Worm (Caenorhabditis elegans) whole organism, mixed stage, embryonic: Measurements from ENCODE around the gene sre-32.
A peak's percentile ranks its signal among the peaks of the same experiment; 100 is the strongest.

Source experiments
- M03D4.4 ChIP-seq: sonication (generic microtip); optimal IDR thresholded peaks from 2 replicates; lab custom pipeline; 2017; ENCODE audit warnings: mild to moderate bottlenecking, missing genetic modification characterization, missing compliant biosample characterization
- bed-3 ChIP-seq: fragments of 200-800 bp; sonication (Bioruptor generic); optimal IDR thresholded peaks from 3 replicates; lab custom pipeline; 2018; ENCODE audit warnings: mild to moderate bottlenecking, missing genetic modification characterization, moderate library complexity, missing compliant biosample characterization
- blmp-1 ChIP-seq: fragments of 150-350 bp; optimal IDR thresholded peaks from 2 replicates; lab custom pipeline; 2014; ENCODE audit warnings: missing biosample characterization, missing genetic modification characterization
- ceh-39 ChIP-seq: fragments of 150-350 bp; optimal IDR thresholded peaks from 2 replicates; lab custom pipeline; 2014; ENCODE audit warnings: missing biosample characterization, missing genetic modification characterization
- ceh-43 ChIP-seq: fragments of 200-800 bp; sonication (Bioruptor generic); optimal IDR thresholded peaks from 2 replicates; lab custom pipeline; 2018; ENCODE audit warnings: mild to moderate bottlenecking, missing genetic modification characterization, moderate library complexity, missing compliant biosample characterization
- ceh-83 ChIP-seq: fragments of 200-800 bp; sonication (Bioruptor generic); optimal IDR thresholded peaks from 2 replicates; lab custom pipeline; 2018; ENCODE audit warnings: mild to moderate bottlenecking, missing genetic modification characterization, missing compliant biosample characterization
- ces-1 ChIP-seq: fragments of 150-350 bp; optimal IDR thresholded peaks from 2 replicates; lab custom pipeline; 2014; ENCODE audit warnings: missing biosample characterization, missing genetic modification reagents, missing genetic modification characterization
- cnd-1 ChIP-seq: fragments of 200-800 bp; sonication (Bioruptor generic); optimal IDR thresholded peaks from 2 replicates; lab custom pipeline; 2018; ENCODE audit warnings: mild to moderate bottlenecking, missing genetic modification characterization, missing compliant biosample characterization
- drap-1 ChIP-seq: fragments of 200-800 bp; sonication (Bioruptor generic); optimal IDR thresholded peaks from 3 replicates; lab custom pipeline; 2018; ENCODE audit warnings: mild to moderate bottlenecking, missing genetic modification characterization, missing compliant biosample characterization
- elt-1 ChIP-seq: sonication (generic microtip); optimal IDR thresholded peaks from 2 replicates; lab custom pipeline; 2017; ENCODE audit warnings: missing genetic modification characterization, mild to moderate bottlenecking, missing compliant biosample characterization, antibody characterized with exemption, moderate library complexity, borderline replicate concordance; ENCODE audit not compliant: insufficient read depth
- elt-3 ChIP-seq: fragments of 150-350 bp; optimal IDR thresholded peaks from 2 replicates; lab custom pipeline; 2014; ENCODE audit warnings: missing biosample characterization, missing genetic modification characterization
- flh-1 ChIP-seq: fragments of 200-800 bp; sonication (Bioruptor generic); optimal IDR thresholded peaks from 2 replicates; lab custom pipeline; 2018; ENCODE audit warnings: mild to moderate bottlenecking, missing genetic modification characterization, moderate library complexity, missing compliant biosample characterization
- ham-2 ChIP-seq: fragments of 200-800 bp; sonication (Bioruptor generic); optimal IDR thresholded peaks from 2 replicates; lab custom pipeline; 2018; ENCODE audit warnings: mild to moderate bottlenecking, missing genetic modification characterization, missing compliant biosample characterization
- hlh-1 ChIP-seq: fragments of 150-350 bp; optimal IDR thresholded peaks from 2 replicates; lab custom pipeline; 2014; ENCODE audit warnings: missing biosample characterization, missing genetic modification reagents, missing genetic modification characterization
- lin-13 ChIP-seq: fragments of 150-350 bp; optimal IDR thresholded peaks from 2 replicates; lab custom pipeline; 2014; ENCODE audit warnings: missing biosample characterization, missing genetic modification characterization
- lin-32 ChIP-seq: fragments of 200-800 bp; sonication (Bioruptor generic); optimal IDR thresholded peaks from 2 replicates; lab custom pipeline; 2018; ENCODE audit warnings: mild to moderate bottlenecking, missing genetic modification characterization, missing compliant biosample characterization
- lsy-2 ChIP-seq: fragments of 150-350 bp; optimal IDR thresholded peaks from 2 replicates; lab custom pipeline; 2014; ENCODE audit warnings: missing biosample characterization, missing genetic modification characterization
- mab-5 ChIP-seq: fragments of 150-350 bp; optimal IDR thresholded peaks from 2 replicates; lab custom pipeline; 2014; ENCODE audit warnings: missing biosample characterization, missing genetic modification characterization
- mep-1 ChIP-seq: fragments of 150-350 bp; optimal IDR thresholded peaks from 2 replicates; lab custom pipeline; 2017; ENCODE audit warnings: missing biosample characterization, missing genetic modification reagents, missing genetic modification characterization, inconsistent platforms
- mls-2 ChIP-seq: sonication (generic microtip); optimal IDR thresholded peaks from 2 replicates; lab custom pipeline; 2016; ENCODE audit warnings: mild to moderate bottlenecking, missing genetic modification characterization, moderate library complexity, missing compliant biosample characterization
- nhr-12 ChIP-seq: fragments of 150-350 bp; optimal IDR thresholded peaks from 2 replicates; lab custom pipeline; 2014; ENCODE audit warnings: missing biosample characterization, missing genetic modification characterization
- nhr-2 ChIP-seq: fragments of 150-350 bp; optimal IDR thresholded peaks from 2 replicates; lab custom pipeline; 2014; ENCODE audit warnings: missing biosample characterization, missing genetic modification characterization
- nhr-237 ChIP-seq: fragments of 150-350 bp; optimal IDR thresholded peaks from 2 replicates; lab custom pipeline; 2014; ENCODE audit warnings: missing biosample characterization, missing genetic modification characterization
- nhr-28 ChIP-seq: fragments of 150-350 bp; optimal IDR thresholded peaks from 2 replicates; lab custom pipeline; 2014; ENCODE audit warnings: missing biosample characterization, missing genetic modification characterization
- nhr-76 ChIP-seq: sonication (generic microtip); optimal IDR thresholded peaks from 2 replicates; lab custom pipeline; 2017; ENCODE audit warnings: missing biosample characterization, missing genetic modification characterization
- pha-4 ChIP-seq: fragments of 150-350 bp; optimal IDR thresholded peaks from 2 replicates; lab custom pipeline; 2018; ENCODE audit warnings: missing biosample characterization, missing genetic modification reagents, missing genetic modification characterization
- sem-2 ChIP-seq: fragments of 200-800 bp; sonication (Bioruptor generic); optimal IDR thresholded peaks from 2 replicates; lab custom pipeline; 2018; ENCODE audit warnings: mild to moderate bottlenecking, missing genetic modification characterization, missing compliant biosample characterization
- snpc-4 ChIP-seq: fragments of 150-350 bp; optimal IDR thresholded peaks from 2 replicates; lab custom pipeline; 2014; ENCODE audit warnings: missing biosample characterization, missing genetic modification characterization
- sptf-1 ChIP-seq: sonication (generic microtip); optimal IDR thresholded peaks from 2 replicates; lab custom pipeline; 2017; ENCODE audit warnings: mild to moderate bottlenecking, missing genetic modification characterization, moderate library complexity, missing compliant biosample characterization
- tbx-8 ChIP-seq: fragments of 200-800 bp; sonication (Bioruptor generic); optimal IDR thresholded peaks from 2 replicates; lab custom pipeline; 2018; ENCODE audit warnings: mild to moderate bottlenecking, missing genetic modification characterization, moderate library complexity, missing compliant biosample characterization
- unc-120 ChIP-seq: sonication (generic microtip); optimal IDR thresholded peaks from 2 replicates; lab custom pipeline; 2017; ENCODE audit warnings: missing genetic modification characterization, missing compliant biosample characterization; ENCODE audit not compliant: poor library complexity, severe bottlenecking
- unc-39 ChIP-seq: fragments of 150-350 bp; optimal IDR thresholded peaks from 2 replicates; lab custom pipeline; 2014; ENCODE audit warnings: missing biosample characterization, missing genetic modification characterization
- unc-62 ChIP-seq: fragments of 150-350 bp; optimal IDR thresholded peaks from 2 replicates; lab custom pipeline; 2014; ENCODE audit warnings: missing biosample characterization, missing genetic modification reagents, missing genetic modification characterization
- zip-8 ChIP-seq: fragments of 150-350 bp; optimal IDR thresholded peaks from 2 replicates; lab custom pipeline; 2014; ENCODE audit warnings: missing biosample characterization, missing genetic modification characterization
- ztf-11 ChIP-seq: fragments of 150-350 bp; optimal IDR thresholded peaks from 2 replicates; lab custom pipeline; 2014; ENCODE audit warnings: missing biosample characterization, missing genetic modification characterization

sre-32 gene

DNA sequence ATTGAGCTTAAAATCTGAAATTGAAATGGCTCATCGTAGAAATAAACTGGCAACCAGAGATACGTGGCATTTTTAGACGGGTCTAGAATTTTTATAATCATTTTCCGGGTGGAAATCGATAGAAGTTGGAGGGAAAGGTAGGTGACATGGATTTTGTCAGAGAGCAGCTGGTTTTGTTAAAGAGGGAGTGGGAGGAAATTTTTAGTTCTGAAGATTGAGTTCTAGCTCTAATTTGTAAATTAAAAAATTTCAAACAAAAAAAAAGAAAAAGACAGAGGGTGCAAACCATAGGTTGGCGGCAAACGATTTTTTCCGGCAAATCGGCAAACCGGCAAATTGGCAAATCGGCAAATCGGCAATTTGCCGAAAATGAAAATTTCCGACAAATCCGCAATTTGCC is at the start of gene sre-32:
TSS of gene sre-32 (minus strand) at position 101 of the 400 bp plus-strand sequence.
- no peak for TF ChIP-seq hlh-1 (tag; lab: Kevin White, UChicago)
- TF ChIP-seq snpc-4 = no peak
- no peak for TF ChIP-seq ham-2 (GFP tag; lab: Kevin White, UChicago)

DNA sequence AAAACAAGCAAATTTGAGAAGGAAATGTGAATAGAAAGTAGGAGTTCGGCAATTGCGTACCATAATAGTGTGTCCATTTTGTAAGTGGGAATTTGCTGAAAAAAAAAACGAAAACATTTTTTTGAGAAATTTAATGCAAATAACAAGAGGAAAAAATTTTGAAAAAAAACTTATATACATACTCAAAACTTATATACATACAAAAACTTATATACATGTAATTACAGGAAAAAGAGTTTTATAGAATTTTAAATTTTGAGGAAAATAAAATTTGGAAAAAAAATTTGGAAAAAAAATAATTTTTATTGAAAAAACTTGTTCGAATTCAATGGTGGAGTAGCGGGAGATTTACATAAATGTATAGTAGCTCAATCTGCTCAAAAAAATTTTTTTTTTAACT is 46.3 kb upstream of the sre-32 start, which contains the start of gene ador-1:
TSS of gene ador-1 (minus strand) at position 101 of the 400 bp plus-strand sequence.
- TF ChIP-seq snpc-4 (no peak), nhr-2 (tag; lab: Kevin White, UChicago) (no peak), lin-32 (GFP tag; lab: Kevin White, UChicago) (no peak), ces-1 (GFP tag; lab: Kevin White, UChicago) (no peak), elt-3 (tag; lab: Kevin White, UChicago) (no peak), sem-2 (no peak), mls-2 (no peak)
- TF ChIP-seq, all 35 proteins: peak for 0

DNA sequence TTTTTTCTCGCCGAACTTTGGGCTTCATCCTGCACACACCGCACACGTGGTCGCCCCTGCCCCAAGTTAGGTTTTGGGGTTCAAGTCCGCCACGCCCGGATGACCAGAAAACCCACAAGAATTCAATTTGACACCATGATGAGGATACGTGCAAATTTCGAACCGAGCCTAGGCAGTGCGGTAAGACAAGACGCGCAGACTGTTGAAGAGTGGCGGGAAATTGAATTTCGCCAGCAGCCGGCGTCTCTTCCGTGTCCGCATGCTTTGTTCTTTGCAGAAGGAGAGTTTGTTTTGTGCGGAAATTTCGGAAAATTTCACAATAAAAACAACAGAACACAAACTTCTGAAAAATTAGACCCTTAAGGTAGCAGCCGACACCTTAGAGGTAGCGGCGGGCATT is 43.4 kb upstream of the sre-32 start:
- TF ChIP-seq ceh-43 (GFP tag; lab: Kevin White, UChicago) = no peak
- TF ChIP-seq ztf-11 (tag; lab: Kevin White, UChicago) = no peak
- TF ChIP-seq ces-1 (GFP tag; lab: Kevin White, UChicago) = peak; percentile 91

DNA sequence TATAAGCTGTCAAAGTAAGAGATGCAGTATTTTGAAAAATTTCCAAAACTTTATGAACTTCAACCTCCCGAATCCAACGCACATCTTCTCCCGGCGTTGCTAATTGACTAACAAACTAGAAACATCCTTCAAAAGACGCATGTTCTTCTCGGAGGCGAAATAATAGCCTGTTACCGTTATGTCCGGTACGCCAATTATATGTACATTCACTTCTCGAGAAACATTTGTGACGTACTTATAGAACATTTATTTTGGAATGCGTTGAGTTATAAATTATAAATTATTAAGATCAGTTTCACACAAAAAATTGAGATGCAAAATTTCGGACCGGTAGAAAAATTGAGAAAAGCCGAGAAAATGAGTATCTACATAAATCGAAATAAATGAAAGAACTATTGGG is 40.4 kb upstream of the sre-32 start, which contains the start of gene T21B4.3:
TSS of gene T21B4.3 (minus strand) at position 101 of the 400 bp plus-strand sequence.
- TF ChIP-seq M03D4.4 (tag; lab: Kevin White, UChicago) = no peak
- TF ChIP-seq hlh-1 (tag; lab: Kevin White, UChicago) = no peak
- TF ChIP-seq cnd-1 (tag; lab: Kevin White, UChicago) = no peak
- TF ChIP-seq sptf-1 (tag; lab: Kevin White, UChicago) = no peak
- TF ChIP-seq ztf-11 (tag; lab: Kevin White, UChicago) = no peak
- TF ChIP-seq ceh-83 (GFP tag; lab: Kevin White, UChicago) = no peak
- TF ChIP-seq, all 35 proteins: peak for 0

DNA sequence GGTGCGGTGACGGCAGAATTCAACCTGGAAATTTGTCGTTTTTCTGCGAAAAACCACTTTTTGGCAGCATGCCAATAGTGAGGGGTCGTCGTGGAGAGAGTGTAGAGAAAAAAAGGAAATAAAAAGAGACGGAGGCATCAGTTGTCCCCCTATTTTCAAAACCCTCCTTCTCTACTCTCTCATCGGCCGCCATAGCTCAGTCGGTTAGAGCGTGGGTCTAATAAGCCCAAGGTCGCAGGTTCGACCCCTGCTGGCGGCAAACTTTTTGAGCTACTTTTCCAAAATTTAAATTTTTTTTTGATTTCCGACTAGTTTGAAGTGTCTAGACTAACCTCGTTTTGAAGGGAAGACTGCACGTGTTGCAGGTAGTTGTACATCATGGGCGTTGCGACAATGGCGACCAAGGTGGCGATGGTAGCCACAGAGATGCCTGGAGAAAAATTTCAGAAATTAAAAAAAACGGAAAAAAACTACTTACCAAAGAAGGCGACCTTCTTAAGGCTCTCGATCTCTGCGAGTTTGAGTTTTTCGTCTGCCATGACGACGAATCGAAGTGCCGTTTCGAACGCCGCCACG is 38.1 kb upstream of the sre-32 start, which contains the start of gene col-85:
TSS of gene col-85 (minus strand) at position 540 of the 576 bp plus-strand sequence.
- TF ChIP-seq unc-39 (peak; percentile 50), mls-2 (peak; percentile 98), tbx-8 (GFP tag; lab: Kevin White, UChicago) (peak; percentile 91), ceh-83 (GFP tag; lab: Kevin White, UChicago) (peak; percentile 96), lin-32 (GFP tag; lab: Kevin White, UChicago) (peak; percentile 91), sptf-1 (tag; lab: Kevin White, UChicago) (peak; percentile 97), nhr-2 (tag; lab: Kevin White, UChicago) (no peak), unc-62 (GFP tag; lab: Kevin White, UChicago) (peak; percentile 23), ceh-39 (tag; lab: Kevin White, UChicago) (peak; percentile 1), pha-4 (tag; lab: Kevin White, UChicago) (peak; percentile 18), nhr-76 (no peak), elt-1 (tag; lab: Kevin White, UChicago) (peak; percentile 10), ham-2 (GFP tag; lab: Kevin White, UChicago) (peak; percentile 94), elt-3 (tag; lab: Kevin White, UChicago) (peak; percentile 4), zip-8 (tag; lab: Kevin White, UChicago) (no peak), blmp-1 (tag; lab: Kevin White, UChicago) (no peak), M03D4.4 (tag; lab: Kevin White, UChicago) (peak; percentile 95), ceh-43 (GFP tag; lab: Kevin White, UChicago) (peak; percentile 94), nhr-12 (peak; percentile 38), ces-1 (GFP tag; lab: Kevin White, UChicago) (peak; percentile 47), nhr-28 (peak; percentile 72), sem-2 (peak; percentile 86), nhr-237 (peak; percentile 45), lin-13 (peak; percentile 15), drap-1 (GFP tag; lab: Kevin White, UChicago) (peak; percentile 94), cnd-1 (tag; lab: Kevin White, UChicago) (peak; percentile 89), hlh-1 (tag; lab: Kevin White, UChicago) (no peak), mab-5 (tag; lab: Kevin White, UChicago) (peak; percentile 49), flh-1 (peak; percentile 92), ztf-11 (tag; lab: Kevin White, UChicago) (peak; percentile 40), lsy-2 (peak; percentile 48), snpc-4 (no peak), unc-120 (tag; lab: Kevin White, UChicago) (peak; percentile 94), bed-3 (GFP tag; lab: Kevin White, UChicago) (peak; percentile 94), mep-1 (tag; lab: Kevin White, UChicago) (peak; percentile 58)
